Fruit fly (Drosophila melanogaster) whole organism, embryonic: ENCODE results near the gene CG15439.

Experiments
- B-H1 ChIP-seq: fragments of 200-800 bp; sonication (Bioruptor generic); IDR thresholded peaks from 3 replicates; pipeline ENCODE4 v1.3.6; 2022; ENCODE audit warnings: missing biosample characterization, missing genetic modification characterization
- CG10267 ChIP-seq: fragments of 200-800 bp; sonication (Bioruptor generic); optimal IDR thresholded peaks from 2 replicates; lab custom pipeline; 2018; ENCODE audit warnings: missing biosample characterization, mild to moderate bottlenecking, missing genetic modification characterization, moderate library complexity
- CG10431 ChIP-seq: fragments of 200-800 bp; sonication (Bioruptor generic); optimal IDR thresholded peaks from 3 replicates; lab custom pipeline; 2018; ENCODE audit warnings: missing biosample characterization, mild to moderate bottlenecking, missing genetic modification characterization
- CG12071 ChIP-seq: fragments of 200-800 bp; sonication (Bioruptor generic); optimal IDR thresholded peaks from 3 replicates; lab custom pipeline; 2018; ENCODE audit warnings: missing biosample characterization, mild to moderate bottlenecking, missing genetic modification characterization
- CG12104 ChIP-seq: fragments of 200-800 bp; sonication (Bioruptor generic); optimal IDR thresholded peaks from 3 replicates; lab custom pipeline; 2016; ENCODE audit warnings: missing biosample characterization, missing genetic modification characterization
- CG13296 ChIP-seq: fragments of 200-800 bp; sonication (Bioruptor generic); optimal IDR thresholded peaks from 3 replicates; lab custom pipeline; 2018; ENCODE audit warnings: missing biosample characterization, mild to moderate bottlenecking, missing genetic modification characterization
- CG16813 ChIP-seq: fragments of 200-800 bp; sonication (Bioruptor generic); IDR thresholded peaks from 3 replicates; pipeline ENCODE4 v1.3.6; 2022; ENCODE audit warnings: missing biosample characterization, missing genetic modification characterization; ENCODE audit not compliant: partially characterized antibody
- CG17359 ChIP-seq: fragments of 200-800 bp; sonication (Bioruptor generic); optimal IDR thresholded peaks from 3 replicates; lab custom pipeline; 2018; ENCODE audit warnings: missing biosample characterization, mild to moderate bottlenecking, missing genetic modification characterization, moderate library complexity
- CG17385 ChIP-seq: fragments of 200-800 bp; sonication (Bioruptor generic); optimal IDR thresholded peaks from 3 replicates; lab custom pipeline; 2018; ENCODE audit warnings: missing biosample characterization, mild to moderate bottlenecking, missing genetic modification characterization
- CG17568 ChIP-seq: fragments of 200-800 bp; sonication (Bioruptor generic); optimal IDR thresholded peaks from 2 replicates; lab custom pipeline; 2018; ENCODE audit warnings: missing biosample characterization, mild to moderate bottlenecking, missing genetic modification characterization, moderate library complexity
- CG1832 ChIP-seq: fragments of 200-800 bp; sonication (Bioruptor generic); optimal IDR thresholded peaks from 2 replicates; lab custom pipeline; 2017; ENCODE audit warnings: missing biosample characterization, mild to moderate bottlenecking, missing genetic modification characterization, inconsistent platforms
- CG2199 ChIP-seq: fragments of 200-800 bp; sonication (Bioruptor generic); IDR thresholded peaks from 3 replicates; pipeline ENCODE4 v1.3.6; 2022; ENCODE audit warnings: missing biosample characterization, missing genetic modification characterization
- CG2678 ChIP-seq: fragments of 200-800 bp; sonication (Bioruptor generic); optimal IDR thresholded peaks from 3 replicates; lab custom pipeline; 2019; ENCODE audit warnings: missing biosample characterization, mild to moderate bottlenecking, missing genetic modification characterization, moderate library complexity
- CG3163 ChIP-seq: fragments of 200-800 bp; sonication (Bioruptor generic); optimal IDR thresholded peaks from 3 replicates; lab custom pipeline; 2016; ENCODE audit warnings: missing biosample characterization, missing genetic modification characterization
- CG32532 ChIP-seq: fragments of 200-800 bp; sonication (Bioruptor generic); IDR thresholded peaks from 2 replicates; pipeline ENCODE4 v1.3.6; 2022; ENCODE audit warnings: missing biosample characterization, missing genetic modification characterization
- CG3407 ChIP-seq: fragments of 200-800 bp; sonication (Bioruptor generic); optimal IDR thresholded peaks from 2 replicates; lab custom pipeline; 2018; ENCODE audit warnings: missing biosample characterization, mild to moderate bottlenecking, missing genetic modification characterization
- CG3847 ChIP-seq: fragments of 200-800 bp; sonication (Bioruptor generic); IDR thresholded peaks from 2 replicates; pipeline ENCODE4 v1.3.6; 2022; ENCODE audit warnings: missing biosample characterization, missing genetic modification characterization
- CG6175 ChIP-seq: fragments of 200-800 bp; sonication (Bioruptor generic); IDR thresholded peaks from 3 replicates; pipeline ENCODE4 v1.3.6; 2022; ENCODE audit warnings: missing biosample characterization, missing genetic modification characterization
- CG6791 ChIP-seq: fragments of 200-800 bp; sonication (Bioruptor generic); IDR thresholded peaks from 3 replicates; pipeline ENCODE4 v1.3.6; 2022; ENCODE audit warnings: missing biosample characterization, missing genetic modification characterization; ENCODE audit not compliant: partially characterized antibody
- CG8478 ChIP-seq: fragments of >200 bp; optimal IDR thresholded peaks from 2 replicates; lab custom pipeline; 2018
- CG8765 ChIP-seq: fragments of 200-800 bp; sonication (Bioruptor generic); IDR thresholded peaks from 2 replicates; pipeline ENCODE4 v1.3.6; 2022; ENCODE audit warnings: missing biosample characterization, missing genetic modification characterization
- D ChIP-seq, 2 experiments: fragments of 200-800 bp in 1 of 2; fragments of >200 bp in 1 of 2; sonication (Bioruptor generic) in 1 of 2; optimal IDR thresholded peaks; 2 replicates in 1 of 2; 3 replicates in 1 of 2; lab custom pipeline; 2017; ENCODE audit warnings: mild to moderate bottlenecking in 1 of 2, missing biosample characterization in 1 of 2, missing genetic modification characterization in 1 of 2, missing genetic modification reagents in 1 of 2
- D19A ChIP-seq: fragments of 200-800 bp; optimal IDR thresholded peaks from 3 replicates; lab custom pipeline; 2019; ENCODE audit warnings: missing biosample characterization, mild to moderate bottlenecking, missing genetic modification characterization, moderate library complexity
- Dfd ChIP-seq, 2 experiments: fragments of >200 bp; optimal IDR thresholded peaks; 2 replicates each; lab custom pipeline; 2017; ENCODE audit warnings: missing biosample characterization in 2 of 2, missing genetic modification characterization in 2 of 2
- Dip2 ChIP-seq: fragments of 200-800 bp; sonication (Bioruptor generic); IDR thresholded peaks from 2 replicates; pipeline ENCODE4 v1.3.6; 2022; ENCODE audit warnings: missing biosample characterization, missing genetic modification characterization
- Dip3 ChIP-seq: fragments of 200-800 bp; sonication (Bioruptor generic); optimal IDR thresholded peaks from 3 replicates; lab custom pipeline; 2016; ENCODE audit warnings: missing biosample characterization, missing genetic modification characterization
- Doc2 ChIP-seq: fragments of 200-800 bp; sonication (Bioruptor generic); IDR thresholded peaks from 2 replicates; pipeline ENCODE4 v1.3.6; 2022; ENCODE audit warnings: missing biosample characterization, missing genetic modification characterization
- Fer1 ChIP-seq: fragments of 200-800 bp; sonication (Bioruptor generic); optimal IDR thresholded peaks from 2 replicates; lab custom pipeline; 2017; ENCODE audit warnings: missing biosample characterization, mild to moderate bottlenecking, missing genetic modification characterization
- Gsc ChIP-seq: fragments of 200-800 bp; sonication (Bioruptor generic); IDR thresholded peaks from 2 replicates; pipeline ENCODE4 v1.3.6; 2022; ENCODE audit warnings: missing biosample characterization, missing genetic modification characterization
- H15 ChIP-seq: fragments of 200-800 bp; sonication (Bioruptor generic); IDR thresholded peaks from 3 replicates; pipeline ENCODE4 v1.3.6; 2022; ENCODE audit warnings: missing biosample characterization, missing genetic modification characterization
- Mad ChIP-seq: fragments of 200-800 bp; sonication (Bioruptor generic); optimal IDR thresholded peaks from 2 replicates; lab custom pipeline; 2016; ENCODE audit warnings: missing biosample characterization, missing genetic modification characterization
- Nf-YC ChIP-seq: fragments of 200-800 bp; optimal IDR thresholded peaks from 3 replicates; lab custom pipeline; 2019; ENCODE audit warnings: missing biosample characterization, mild to moderate bottlenecking, missing genetic modification characterization, moderate library complexity
- Oli ChIP-seq: fragments of 200-800 bp; sonication (Bioruptor generic); optimal IDR thresholded peaks from 2 replicates; lab custom pipeline; 2018; ENCODE audit warnings: missing biosample characterization, mild to moderate bottlenecking, missing genetic modification characterization, moderate library complexity
- Ptx1 ChIP-seq: fragments of 200-800 bp; sonication (Bioruptor generic); IDR thresholded peaks from 2 replicates; pipeline ENCODE4 v1.3.6; 2022; ENCODE audit warnings: missing biosample characterization, missing genetic modification characterization
- Spps ChIP-seq: fragments of 200-800 bp; sonication (Bioruptor generic); optimal IDR thresholded peaks from 2 replicates; lab custom pipeline; 2018; ENCODE audit warnings: missing biosample characterization, mild to moderate bottlenecking, missing genetic modification characterization
- ash1 ChIP-seq: fragments of 200-800 bp; sonication (Bioruptor generic); optimal IDR thresholded peaks from 2 replicates; lab custom pipeline; 2018; ENCODE audit warnings: missing biosample characterization, mild to moderate bottlenecking, missing genetic modification characterization
- bab2 ChIP-seq: fragments of 200-800 bp; sonication (Bioruptor generic); optimal IDR thresholded peaks from 2 replicates; lab custom pipeline; 2016; ENCODE audit warnings: missing biosample characterization, missing genetic modification characterization
- bowl ChIP-seq: fragments of 200-800 bp; sonication (Bioruptor generic); IDR thresholded peaks from 2 replicates; pipeline ENCODE4 v1.3.6; 2022; ENCODE audit warnings: missing biosample characterization, missing genetic modification characterization
- ems ChIP-seq: fragments of 200-800 bp; sonication (Bioruptor generic); optimal IDR thresholded peaks from 3 replicates; lab custom pipeline; 2016; ENCODE audit warnings: missing biosample characterization, missing genetic modification characterization
- en ChIP-seq: fragments of 200-800 bp; sonication (Bioruptor generic); optimal IDR thresholded peaks from 2 replicates; lab custom pipeline; 2016; ENCODE audit warnings: missing biosample characterization, missing genetic modification characterization
- fd64A ChIP-seq: fragments of 200-800 bp; sonication (Bioruptor generic); optimal IDR thresholded peaks from 3 replicates; lab custom pipeline; 2018; ENCODE audit warnings: missing biosample characterization, mild to moderate bottlenecking, missing genetic modification characterization
- hkb ChIP-seq, 2 experiments: fragments of 200-800 bp in 1 of 2; fragments of >200 bp in 1 of 2; sonication (Bioruptor generic) in 1 of 2; IDR thresholded peaks in 1 of 2; optimal IDR thresholded peaks in 1 of 2; 2 replicates each; pipeline versions ENCODE4 v1.3.6 to Lab custom; 2017 to 2022; ENCODE audit warnings: missing biosample characterization in 1 of 2, missing genetic modification characterization in 1 of 2
- jumu ChIP-seq: fragments of 200-800 bp; sonication (Bioruptor generic); optimal IDR thresholded peaks from 3 replicates; lab custom pipeline; 2016; ENCODE audit warnings: missing biosample characterization, missing genetic modification characterization
- maf-S ChIP-seq: fragments of 200-800 bp; sonication (Bioruptor generic); optimal IDR thresholded peaks from 2 replicates; lab custom pipeline; 2016; ENCODE audit warnings: missing biosample characterization, missing genetic modification characterization
- mam ChIP-seq: fragments of 200-800 bp; sonication (Bioruptor generic); optimal IDR thresholded peaks from 3 replicates; lab custom pipeline; 2016; ENCODE audit warnings: missing biosample characterization, missing genetic modification characterization
- onecut ChIP-seq: fragments of 200-800 bp; sonication (Bioruptor generic); IDR thresholded peaks from 2 replicates; pipeline ENCODE4 v1.3.6; 2022; ENCODE audit warnings: missing biosample characterization, missing genetic modification characterization
- otp ChIP-seq: fragments of 200-800 bp; sonication (Bioruptor generic); IDR thresholded peaks from 3 replicates; pipeline ENCODE4, ENCODE4 v1.3.6; 2022; ENCODE audit warnings: missing biosample characterization, missing genetic modification characterization
- pho ChIP-seq: fragments of 200-800 bp; sonication (Bioruptor generic); optimal IDR thresholded peaks from 2 replicates; lab custom pipeline; 2016; ENCODE audit warnings: missing biosample characterization, missing genetic modification characterization
- pum ChIP-seq: fragments of 200-800 bp; sonication (Bioruptor generic); optimal IDR thresholded peaks from 2 replicates; lab custom pipeline; 2016; ENCODE audit warnings: missing biosample characterization, missing genetic modification characterization
- pzg ChIP-seq: fragments of 200-800 bp; sonication (Bioruptor generic); optimal IDR thresholded peaks from 3 replicates; lab custom pipeline; 2018; ENCODE audit warnings: missing biosample characterization, mild to moderate bottlenecking, missing genetic modification characterization, moderate library complexity
- vnd ChIP-seq: fragments of 200-800 bp; sonication (Bioruptor generic); IDR thresholded peaks from 3 replicates; pipeline ENCODE4 v1.3.6; 2022; ENCODE audit warnings: missing biosample characterization, missing genetic modification characterization; ENCODE audit not compliant: partially characterized antibody
- zen ChIP-seq: fragments of 200-800 bp; sonication (Bioruptor generic); optimal IDR thresholded peaks from 3 replicates; lab custom pipeline; 2018; ENCODE audit warnings: missing biosample characterization, mild to moderate bottlenecking, missing genetic modification characterization, moderate library complexity

The CG15439 gene

dm6 chr2L:4459543-4459942 lies 6.7 kb upstream of the CG15439 start, which contains the start of the genes mRpL27 and CG15435 (continued):
- TF ChIP-seq CG8765 (GFP tag; lab: Robert Waterston, UW) (no peak), CG10267 (tag; lab: Kevin White, UChicago) (peak; percentile 82), Fer1 (peak; percentile 53), Dip3 (peak; percentile 30), CG3847 (peak; percentile 67), pzg (peak; percentile 75), hkb (optimal IDR thresholded peaks at IDR 0.05; lab: Kevin White, UChicago) (peak; percentile 98), hkb (GFP tag; IDR thresholded peaks at IDR 0.05; lab: Robert Waterston, UW) (no peak), vnd (GFP tag; lab: Robert Waterston, UW) (no peak), CG17568 (GFP tag; lab: Kevin White, UChicago) (no peak), jumu (GFP tag; lab: Kevin White, UChicago) (no peak), fd64A (GFP tag; lab: Kevin White, UChicago) (no peak), CG13296 (peak; percentile 38), Spps (tag; lab: Kevin White, UChicago) (no peak), en (GFP tag; lab: Kevin White, UChicago) (no peak), D (optimal IDR thresholded peaks at IDR 0.05; lab: Kevin White, UChicago) (no peak), D (GFP tag; optimal IDR thresholded peaks at IDR 0.05; lab: Kevin White, UChicago) (no peak), CG10431 (no peak), CG17359 (tag; lab: Kevin White, UChicago) (no peak), bab2 (GFP tag; lab: Kevin White, UChicago) (no peak), bowl (GFP tag; lab: Robert Waterston, UW) (no peak), pum (GFP tag; lab: Kevin White, UChicago) (no peak), Ptx1 (GFP tag; lab: Robert Waterston, UW) (peak; percentile 44), Mad (no peak), pho (GFP tag; lab: Kevin White, UChicago) (peak; percentile 16), Gsc (GFP tag; lab: Robert Waterston, UW) (no peak), CG2199 (GFP tag; lab: Robert Waterston, UW) (no peak), Doc2 (GFP tag; lab: Robert Waterston, UW) (no peak), Nf-YC (peak; percentile 45), CG3407 (GFP tag; lab: Kevin White, UChicago) (no peak), Dfd (GFP tag; optimal IDR thresholded peaks at IDR 0.05; lab: Kevin White, UChicago) (no peak), CG12104 (GFP tag; lab: Kevin White, UChicago) (peak; percentile 12), CG8478 (lab: Kevin White, UChicago) (no peak), CG12071 (no peak), zen (tag; lab: Kevin White, UChicago) (peak; percentile 56), Dip2 (no peak), CG6175 (GFP tag; lab: Robert Waterston, UW) (no peak), onecut (no peak), ems (GFP tag; lab: Kevin White, UChicago) (peak; percentile 35), CG32532 (peak; percentile 49), CG3163 (GFP tag; lab: Kevin White, UChicago) (no peak), CG1832 (GFP tag; lab: Kevin White, UChicago) (no peak), Oli (tag; lab: Kevin White, UChicago) (peak; percentile 21), CG16813 (GFP tag; lab: Robert Waterston, UW) (no peak), otp (GFP tag; lab: Robert Waterston, UW) (no peak), maf-S (GFP tag; lab: Kevin White, UChicago) (no peak), CG17385 (GFP tag; lab: Kevin White, UChicago) (peak; percentile 7), mam (GFP tag; lab: Kevin White, UChicago) (peak; percentile 18), H15 (GFP tag; lab: Robert Waterston, UW) (no peak), D19A (tag; lab: Kevin White, UChicago) (no peak), CG2678 (tag; lab: Kevin White, UChicago) (peak; percentile 53), ash1 (GFP tag; lab: Kevin White, UChicago) (no peak), CG6791 (GFP tag; lab: Robert Waterston, UW) (no peak), B-H1 (no peak)
